Fruit fly (Drosophila melanogaster) S2 (cell line): ENCODE measurements around the gene CG11672.

ENCODE experiments used
- CG8478 ChIP-seq: fragments of >200 bp; optimal IDR thresholded peaks from 2 replicates; lab custom pipeline; 2018
- CTCF ChIP-seq, 2 experiments: fragments of >200 bp; optimal IDR thresholded peaks; 2 replicates each; lab custom pipeline; 2018

Gene CG11672

DNA sequence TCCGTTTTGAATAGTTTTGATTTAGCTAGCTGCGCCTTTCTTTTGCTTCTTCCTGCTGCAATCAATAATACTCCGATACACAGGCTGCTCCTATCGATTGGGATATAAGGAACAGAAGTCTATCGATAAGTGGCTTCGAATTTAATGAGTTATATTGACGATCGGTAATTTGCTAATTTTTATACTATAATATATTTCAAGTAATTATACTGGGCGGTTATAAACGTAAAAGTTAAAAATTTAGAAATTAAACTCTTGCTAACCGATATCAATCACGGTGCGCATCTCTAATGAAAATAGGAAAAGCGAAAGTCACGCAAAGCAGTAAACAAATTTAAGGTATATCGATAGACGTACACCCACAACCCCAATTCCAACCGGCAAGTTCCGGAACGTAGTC, 46.7 kb downstream of the CG11672 start, which contains the start of the genes CG9636, CG18749 and CG33722:
CG9636 (minus strand) TSS at position 73 of the 400 bp plus-strand sequence.
CG18749 (plus strand) TSS at position 336 of the 400 bp plus-strand sequence.
CG33722 (plus strand) TSS at position 336 of the 400 bp plus-strand sequence.
- TF ChIP-seq CTCF (optimal IDR thresholded peaks at IDR 0.05; lab: Kevin White, UChicago) (no peak), CG8478 (lab: Kevin White, UChicago) (no peak)

DNA sequence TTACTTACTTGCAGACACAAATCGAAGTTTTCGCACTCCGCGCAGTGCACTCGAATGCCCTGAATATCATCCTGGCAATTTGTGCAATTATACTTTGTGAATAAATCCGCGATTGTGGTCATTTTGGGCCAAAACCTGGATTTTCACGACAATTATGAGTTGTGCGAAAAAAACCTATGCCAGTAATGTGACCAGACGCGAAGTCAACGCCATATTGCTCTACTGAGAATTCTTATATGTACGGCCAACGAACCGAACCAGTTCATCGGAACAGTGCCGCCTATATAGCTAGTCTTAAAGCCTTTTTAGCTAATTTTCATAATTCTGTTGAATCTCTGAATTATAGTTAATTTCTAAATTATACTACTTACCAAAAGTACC, 50.1 kb downstream of the CG11672 start, which contains the start of gene Ada2b:
Ada2b (minus strand) TSS at position 214 of the 381 bp plus-strand sequence.
- TF ChIP-seq CG8478 (lab: Kevin White, UChicago) (no peak), CTCF (optimal IDR thresholded peaks at IDR 0.05; lab: Kevin White, UChicago) (peak in 1 of 2 experiments; percentile 27)

dm6 chr3R:8239472-8240301, 50.7 kb downstream of the CG11672 start:
- no peak for TF ChIP-seq CG8478 (lab: Kevin White, UChicago)
- no peak for TF ChIP-seq CTCF (optimal IDR thresholded peaks at IDR 0.05; lab: Kevin White, UChicago)
